Worm (Caenorhabditis elegans) whole organism, L3 larva: ENCODE measurements around the gene try-5.

Experiments used
- R02D3.7 ChIP-seq: fragments of 150-350 bp; optimal IDR thresholded peaks from 2 replicates; lab custom pipeline; 2014; ENCODE audit warnings: missing biosample characterization, missing genetic modification characterization
- aly-2 ChIP-seq: fragments of 150-350 bp; optimal IDR thresholded peaks from 2 replicates; lab custom pipeline; 2014; ENCODE audit warnings: missing biosample characterization, missing genetic modification characterization
- ama-1 ChIP-seq: fragments of 150-350 bp; optimal IDR thresholded peaks from 2 replicates; lab custom pipeline; 2018
- ceh-16 ChIP-seq: sonication (generic microtip); optimal IDR thresholded peaks from 2 replicates; lab custom pipeline; 2017; ENCODE audit warnings: missing biosample characterization, missing genetic modification characterization
- ceh-28 ChIP-seq: fragments of 150-350 bp; optimal IDR thresholded peaks from 2 replicates; lab custom pipeline; 2014; ENCODE audit warnings: missing biosample characterization, missing genetic modification reagents, missing genetic modification characterization
- ceh-9 ChIP-seq: sonication (generic microtip); optimal IDR thresholded peaks from 2 replicates; lab custom pipeline; 2018; ENCODE audit warnings: missing biosample characterization, missing genetic modification characterization
- daf-12 ChIP-seq: fragments of 150-350 bp; optimal IDR thresholded peaks from 2 replicates; lab custom pipeline; 2014; ENCODE audit warnings: missing biosample characterization, missing genetic modification reagents, missing genetic modification characterization
- egl-27 ChIP-seq: sonication (generic microtip); optimal IDR thresholded peaks from 4 replicates; lab custom pipeline; 2017; ENCODE audit warnings: missing biosample characterization, missing genetic modification reagents, missing genetic modification characterization
- egl-5 ChIP-seq: fragments of 150-350 bp; optimal IDR thresholded peaks from 2 replicates; lab custom pipeline; 2017; ENCODE audit warnings: missing biosample characterization, missing genetic modification reagents, missing genetic modification characterization, inconsistent platforms
- elt-2 ChIP-seq: sonication (generic microtip); optimal IDR thresholded peaks from 2 replicates; lab custom pipeline; 2016; ENCODE audit warnings: missing genetic modification reagents, mild to moderate bottlenecking, missing genetic modification characterization, missing compliant biosample characterization
- elt-3 ChIP-seq, 3 experiments: fragments of 150-350 bp in 1 of 3; sonication (generic microtip) in 2 of 3; optimal IDR thresholded peaks; 2 replicates in 2 of 3; 4 replicates in 1 of 3; lab custom pipeline; 2014 to 2017; ENCODE audit warnings: missing biosample characterization in 3 of 3, missing genetic modification characterization in 3 of 3
- eor-1 ChIP-seq, 2 experiments: fragments of 150-350 bp; optimal IDR thresholded peaks; 2 replicates each; lab custom pipeline; 2014 to 2018; ENCODE audit warnings: missing biosample characterization in 2 of 2, missing genetic modification characterization in 2 of 2
- fkh-10 ChIP-seq: sonication (generic microtip); optimal IDR thresholded peaks from 2 replicates; lab custom pipeline; 2017; ENCODE audit warnings: missing biosample characterization, missing genetic modification reagents, missing genetic modification characterization
- fos-1 ChIP-seq: fragments of 150-350 bp; optimal IDR thresholded peaks from 2 replicates; lab custom pipeline; 2014; ENCODE audit warnings: missing biosample characterization, missing genetic modification characterization
- jun-1 ChIP-seq: fragments of 150-350 bp; optimal IDR thresholded peaks from 2 replicates; lab custom pipeline; 2014; ENCODE audit warnings: missing biosample characterization, missing genetic modification reagents, missing genetic modification characterization
- lin-15B ChIP-seq: fragments of 150-350 bp; optimal IDR thresholded peaks from 2 replicates; lab custom pipeline; 2014; ENCODE audit warnings: missing biosample characterization, missing genetic modification characterization
- lin-39 ChIP-seq: fragments of 150-350 bp; optimal IDR thresholded peaks from 2 replicates; lab custom pipeline; 2018; ENCODE audit warnings: missing biosample characterization, missing genetic modification reagents, missing genetic modification characterization
- lsy-12 ChIP-seq: sonication (generic microtip); optimal IDR thresholded peaks from 2 replicates; lab custom pipeline; 2016; ENCODE audit warnings: mild to moderate bottlenecking, missing genetic modification characterization, missing compliant biosample characterization
- mdl-1 ChIP-seq: fragments of 150-350 bp; optimal IDR thresholded peaks from 2 replicates; lab custom pipeline; 2014; ENCODE audit warnings: missing biosample characterization, missing genetic modification characterization
- mml-1 ChIP-seq: fragments of 150-350 bp; sonication (generic microtip); optimal IDR thresholded peaks from 3 replicates; lab custom pipeline; 2014; ENCODE audit warnings: missing biosample characterization, missing genetic modification characterization
- nfya-1 ChIP-seq: sonication (generic microtip); optimal IDR thresholded peaks from 2 replicates; lab custom pipeline; 2017; ENCODE audit warnings: missing genetic modification characterization, mild to moderate bottlenecking, missing compliant biosample characterization, antibody characterized with exemption, moderate library complexity; ENCODE audit not compliant: insufficient read depth
- nhr-12 ChIP-seq: fragments of 150-350 bp; optimal IDR thresholded peaks from 2 replicates; lab custom pipeline; 2014; ENCODE audit warnings: missing biosample characterization, missing genetic modification characterization
- nhr-23 ChIP-seq: fragments of 150-350 bp; optimal IDR thresholded peaks from 2 replicates; lab custom pipeline; 2014; ENCODE audit warnings: missing biosample characterization, missing genetic modification reagents, missing genetic modification characterization
- nhr-25 ChIP-seq: sonication (generic microtip); optimal IDR thresholded peaks from 2 replicates; lab custom pipeline; 2017; ENCODE audit warnings: missing biosample characterization, missing genetic modification characterization
- nhr-43 ChIP-seq: sonication (generic microtip); optimal IDR thresholded peaks from 2 replicates; lab custom pipeline; 2016; ENCODE audit warnings: mild to moderate bottlenecking, missing genetic modification characterization, missing compliant biosample characterization; ENCODE audit not compliant: poor library complexity, severe bottlenecking
- nhr-67 ChIP-seq: fragments of 150-350 bp; optimal IDR thresholded peaks from 2 replicates; lab custom pipeline; 2014; ENCODE audit warnings: missing biosample characterization, missing genetic modification characterization
- nhr-76 ChIP-seq: fragments of 150-350 bp; sonication (generic microtip); optimal IDR thresholded peaks from 5 replicates; lab custom pipeline; 2014; ENCODE audit warnings: missing biosample characterization, missing genetic modification characterization
- nhr-77 ChIP-seq: fragments of 150-350 bp; optimal IDR thresholded peaks from 2 replicates; lab custom pipeline; 2014; ENCODE audit warnings: missing biosample characterization, missing genetic modification characterization
- pha-4 ChIP-seq: fragments of 150-350 bp; optimal IDR thresholded peaks from 2 replicates; lab custom pipeline; 2014; ENCODE audit warnings: missing biosample characterization, missing genetic modification reagents, missing genetic modification characterization
- pqm-1 ChIP-seq: fragments of 150-350 bp; optimal IDR thresholded peaks from 2 replicates; lab custom pipeline; 2017; ENCODE audit warnings: missing biosample characterization, missing genetic modification characterization, inconsistent platforms
- skn-1 ChIP-seq: fragments of 150-350 bp; optimal IDR thresholded peaks from 2 replicates; lab custom pipeline; 2014; ENCODE audit warnings: missing biosample characterization, missing genetic modification characterization
- snpc-4 ChIP-seq: fragments of 150-350 bp; optimal IDR thresholded peaks from 2 replicates; lab custom pipeline; 2014; ENCODE audit warnings: missing biosample characterization, missing genetic modification characterization
- tbx-2 ChIP-seq: sonication (generic microtip); optimal IDR thresholded peaks from 2 replicates; lab custom pipeline; 2016; ENCODE audit warnings: mild to moderate bottlenecking, missing genetic modification characterization, missing compliant biosample characterization
- unc-39 ChIP-seq: sonication (generic microtip); optimal IDR thresholded peaks from 4 replicates; lab custom pipeline; 2017; ENCODE audit warnings: missing biosample characterization, missing genetic modification characterization
- zag-1 ChIP-seq: fragments of 150-350 bp; optimal IDR thresholded peaks from 2 replicates; lab custom pipeline; 2014; ENCODE audit warnings: missing biosample characterization, missing genetic modification characterization
- ztf-11 ChIP-seq: fragments of 150-350 bp; optimal IDR thresholded peaks from 2 replicates; lab custom pipeline; 2014; ENCODE audit warnings: missing biosample characterization, missing genetic modification characterization
- ztf-4 ChIP-seq: fragments of 150-350 bp; optimal IDR thresholded peaks from 2 replicates; lab custom pipeline; 2014; ENCODE audit warnings: missing biosample characterization, missing genetic modification characterization

The try-5 gene

ce11 chrV:9346804-9347203, at the start of gene try-5, which contains the start of gene K07B1.7:
try-5 (plus strand) TSS chrV:9347044.
K07B1.7 (minus strand) TSS chrV:9346962.
- TF ChIP-seq egl-5 (tag; lab: Kevin White, UChicago) (peak; percentile 54), pha-4 (tag; lab: Kevin White, UChicago) (peak; percentile 85), jun-1 (tag; lab: Kevin White, UChicago) (no peak), nfya-1 (peak; percentile 82), skn-1 (peak; percentile 61), ceh-28 (tag; lab: Kevin White, UChicago) (peak; percentile 94), R02D3.7 (tag; lab: Kevin White, UChicago) (peak; percentile 96), lin-15B (peak; percentile 64), lin-39 (tag; lab: Kevin White, UChicago) (peak; percentile 12), nhr-67 (no peak), egl-27 (tag; lab: Kevin White, UChicago) (no peak), nhr-25 (tag; lab: Kevin White, UChicago) (peak; percentile 62)

- no peak for TF ChIP-seq nhr-43 (tag; lab: Kevin White, UChicago)
- TF ChIP-seq pha-4 (tag; lab: Kevin White, UChicago), result peak; percentile 23
These were observed 49.5 kb upstream of the try-5 start, which contains the start of gene F44A2.5 for ce11 chrV:9297332-9297731. F44A2.5 (plus strand) TSS chrV:9297632.

DNA sequence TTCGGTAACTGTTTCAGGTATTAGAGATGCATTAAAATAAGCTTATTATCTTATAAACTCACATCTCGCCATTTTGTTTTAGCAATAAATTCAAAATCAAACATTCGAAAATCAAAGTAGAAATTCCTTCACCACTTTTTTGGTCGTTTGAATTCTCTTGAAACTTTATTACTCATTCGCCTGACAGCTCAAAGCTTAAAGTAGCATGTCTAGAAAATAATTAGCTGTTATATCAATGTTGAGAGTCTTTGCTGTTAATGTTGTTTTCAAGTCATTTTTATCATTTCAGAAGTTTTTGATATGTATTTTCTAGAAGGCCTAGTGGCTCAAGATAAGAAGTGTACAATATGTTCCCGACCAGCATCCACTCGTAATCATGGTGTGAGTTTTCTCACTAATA, 43.8 kb upstream of the try-5 start, which contains the start of gene nhr-39:
Gene nhr-39 (plus strand): TSS at position 301 of the 400 bp plus-strand sequence.
- no peak for TF ChIP-seq R02D3.7 (tag; lab: Kevin White, UChicago)
- TF ChIP-seq ztf-4 (tag; lab: Kevin White, UChicago), result no peak
- TF ChIP-seq nhr-12, result no peak
- TF ChIP-seq lin-39 (tag; lab: Kevin White, UChicago), result no peak
- TF ChIP-seq unc-39 (tag; lab: Kevin White, UChicago), result no peak
- no peak for TF ChIP-seq lsy-12 (tag; lab: Kevin White, UChicago)
- no peak for TF ChIP-seq nfya-1
- no peak for TF ChIP-seq zag-1
- no peak for TF ChIP-seq nhr-77
- TF ChIP-seq lin-15B, result no peak
- no peak for TF ChIP-seq nhr-23 (tag; lab: Kevin White, UChicago)
- no peak for TF ChIP-seq skn-1
- TF ChIP-seq pqm-1 (tag; lab: Kevin White, UChicago), result no peak
- no peak for TF ChIP-seq mdl-1 (tag; lab: Kevin White, UChicago)
- no peak for TF ChIP-seq ztf-11 (tag; lab: Kevin White, UChicago)
- TF ChIP-seq elt-2 (tag; lab: Kevin White, UChicago), result no peak
- no peak for TF ChIP-seq eor-1 (tag; optimal IDR thresholded peaks at IDR 0.05; lab: Kevin White, UChicago)
- no peak for TF ChIP-seq ceh-16 (tag; lab: Kevin White, UChicago)
- no peak for TF ChIP-seq ceh-28 (tag; lab: Kevin White, UChicago)
- TF ChIP-seq, all 47 proteins: peak for 0

- no peak for TF ChIP-seq nhr-25 (tag; lab: Kevin White, UChicago)
- TF ChIP-seq egl-5 (tag; lab: Kevin White, UChicago), result no peak
- TF ChIP-seq elt-2 (tag; lab: Kevin White, UChicago), result no peak
- no peak for TF ChIP-seq aly-2 (tag; lab: Kevin White, UChicago)
- TF ChIP-seq daf-12, result no peak
- no peak for TF ChIP-seq nhr-43 (tag; lab: Kevin White, UChicago)
These were observed 41.7 kb upstream of the try-5 start, which contains the start of gene F44A2.3 for ce11 chrV:9305116-9305515. F44A2.3 (plus strand) TSS chrV:9305416.

DNA sequence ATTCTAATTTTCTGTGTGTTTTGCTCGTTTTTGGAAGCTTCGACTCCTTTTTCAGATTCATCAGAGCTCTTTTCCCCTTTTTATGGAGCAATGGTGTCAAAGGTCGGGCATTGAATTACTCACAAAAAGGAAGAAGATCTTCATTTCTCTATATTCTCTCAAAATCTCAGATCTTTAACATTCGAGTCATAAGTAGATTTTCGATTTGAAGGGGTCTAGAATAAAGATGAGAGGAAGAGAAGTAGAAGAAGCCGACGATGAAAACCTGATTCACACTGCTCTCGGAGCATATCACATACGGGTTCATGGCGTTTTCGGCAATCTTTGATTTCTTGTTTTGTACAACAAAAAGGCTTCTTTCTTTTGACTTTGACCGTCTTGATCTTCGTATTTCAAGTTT, 34.5 kb upstream of the try-5 start:
- TF ChIP-seq eor-1 (tag; optimal IDR thresholded peaks at IDR 0.05; lab: Kevin White, UChicago), result no peak
- TF ChIP-seq fkh-10, result peak; percentile 79

- TF ChIP-seq ceh-16 (tag; lab: Kevin White, UChicago) (no peak), mml-1 (tag; lab: Kevin White, UChicago) (no peak), fos-1 (tag; lab: Kevin White, UChicago) (no peak), fkh-10 (no peak), egl-27 (tag; lab: Kevin White, UChicago) (no peak), ama-1 (lab: Kevin White, UChicago) (no peak), tbx-2 (no peak), elt-2 (tag; lab: Kevin White, UChicago) (no peak), lin-15B (no peak), eor-1 (tag; optimal IDR thresholded peaks at IDR 0.05; lab: Kevin White, UChicago) (no peak), elt-3 (tag; optimal IDR thresholded peaks at IDR 0.05; lab: Kevin White, UChicago) (no peak), ztf-4 (tag; lab: Kevin White, UChicago) (no peak), ztf-11 (tag; lab: Kevin White, UChicago) (no peak), R02D3.7 (tag; lab: Kevin White, UChicago) (no peak), snpc-4 (tag; lab: Kevin White, UChicago) (no peak), pha-4 (tag; lab: Kevin White, UChicago) (no peak), ceh-9 (tag; lab: Kevin White, UChicago) (no peak), nhr-76 (tag; lab: Kevin White, UChicago) (no peak)
These were observed 32.4 kb upstream of the try-5 start for ce11 chrV:9314408-9314807.
